Worm (Caenorhabditis elegans): ENCODE measurements around the gene F42A10.6.

- no peak for TF ChIP-seq ama-1 (optimal IDR thresholded peaks at IDR 0.05)
- TF ChIP-seq flt-1 (GFP tag; IDR thresholded peaks at IDR 0.05): no peak
- no peak for TF ChIP-seq scrt-1 (GFP tag; IDR thresholded peaks at IDR 0.05)
- no peak for TF ChIP-seq sea-1 (GFP tag; conservative IDR thresholded peaks at IDR 0.05)
- no peak for TF ChIP-seq ets-7 (tag; optimal IDR thresholded peaks at IDR 0.05)
- no peak for TF ChIP-seq ceh-13 (GFP tag; optimal IDR thresholded peaks at IDR 0.05)
- no peak for TF ChIP-seq hmbx-1 (tag; optimal IDR thresholded peaks at IDR 0.05)
- TF ChIP-seq tbx-11 (GFP tag; IDR thresholded peaks at IDR 0.05): no peak
- no peak for TF ChIP-seq hnd-1 (tag; optimal IDR thresholded peaks at IDR 0.05)
- TF ChIP-seq B0310.2 (tag; optimal IDR thresholded peaks at IDR 0.05): no peak
- no peak for TF ChIP-seq pes-1 (GFP tag; IDR thresholded peaks at IDR 0.05)
Measured at ce11 chrIII:6206161-6206853, 29.6 kb upstream of the F42A10.6 start, which contains the start of the genes sna-3 and rps-3.
